Fruit fly (Drosophila melanogaster) whole organism, embryonic: ENCODE measurements around the gene CG12106.
A peak's percentile ranks its signal among the peaks of the same experiment; 100 is the strongest.

Source experiments
- Antp ChIP-seq: fragments of 200-800 bp; sonication (Bioruptor generic); optimal IDR thresholded peaks from 3 replicates; lab custom pipeline; 2016; ENCODE audit warnings: missing biosample characterization, missing genetic modification characterization
- Atf6 ChIP-seq: fragments of 200-800 bp; sonication (Bioruptor generic); IDR thresholded peaks from 2 replicates; pipeline ENCODE4 v1.3.6; 2022; ENCODE audit warnings: missing biosample characterization, missing genetic modification characterization
- BEAF-32 ChIP-seq: fragments of 200-800 bp; sonication (Bioruptor generic); optimal IDR thresholded peaks from 3 replicates; lab custom pipeline; 2017; ENCODE audit warnings: missing biosample characterization, missing genetic modification characterization, mild to moderate bottlenecking, moderate library complexity, missing genetic modification reagents
- Bgb ChIP-seq: fragments of 200-800 bp; sonication (Bioruptor generic); IDR thresholded peaks from 2 replicates; pipeline ENCODE4 v1.3.6; 2022; ENCODE audit warnings: missing biosample characterization, missing genetic modification characterization; ENCODE audit not compliant: partially characterized antibody
- CG14710 ChIP-seq: fragments of 200-800 bp; sonication (Bioruptor generic); optimal IDR thresholded peaks from 3 replicates; lab custom pipeline; 2019; ENCODE audit warnings: missing biosample characterization, mild to moderate bottlenecking, missing genetic modification characterization, moderate library complexity
- CG14965 ChIP-seq: fragments of 200-800 bp; sonication (Bioruptor generic); optimal IDR thresholded peaks from 2 replicates; lab custom pipeline; 2016; ENCODE audit warnings: missing biosample characterization, missing genetic modification characterization, borderline replicate concordance
- CG17385 ChIP-seq: fragments of 200-800 bp; sonication (Bioruptor generic); optimal IDR thresholded peaks from 3 replicates; lab custom pipeline; 2018; ENCODE audit warnings: missing biosample characterization, mild to moderate bottlenecking, missing genetic modification characterization
- CG17568 ChIP-seq: fragments of 200-800 bp; sonication (Bioruptor generic); optimal IDR thresholded peaks from 2 replicates; lab custom pipeline; 2018; ENCODE audit warnings: missing biosample characterization, mild to moderate bottlenecking, missing genetic modification characterization, moderate library complexity
- CG18764 ChIP-seq: fragments of 200-800 bp; sonication (Bioruptor generic); optimal IDR thresholded peaks from 3 replicates; lab custom pipeline; 2016; ENCODE audit warnings: missing biosample characterization, missing genetic modification characterization
- CG2116 ChIP-seq: fragments of 200-800 bp; sonication (Bioruptor generic); optimal IDR thresholded peaks from 3 replicates; lab custom pipeline; 2018; ENCODE audit warnings: missing biosample characterization, mild to moderate bottlenecking, missing genetic modification characterization
- CG32767 ChIP-seq: fragments of 200-800 bp; sonication (Bioruptor generic); IDR thresholded peaks from 2 replicates; pipeline ENCODE4 v1.3.6; 2022; ENCODE audit warnings: missing biosample characterization, missing genetic modification characterization
- CG4282 ChIP-seq: fragments of 200-800 bp; sonication (Bioruptor generic); optimal IDR thresholded peaks from 2 replicates; lab custom pipeline; 2016; ENCODE audit warnings: missing biosample characterization, missing genetic modification characterization
- CG43689 ChIP-seq: fragments of 200-800 bp; sonication (Bioruptor generic); IDR thresholded peaks from 2 replicates; pipeline ENCODE4 v1.3.6; 2022; ENCODE audit warnings: missing biosample characterization, missing genetic modification characterization
- CG8281 ChIP-seq: fragments of 200-800 bp; sonication (Bioruptor generic); optimal IDR thresholded peaks from 2 replicates; lab custom pipeline; 2018; ENCODE audit warnings: missing biosample characterization, mild to moderate bottlenecking, missing genetic modification characterization, moderate library complexity
- CG8478 ChIP-seq: fragments of >200 bp; optimal IDR thresholded peaks from 2 replicates; lab custom pipeline; 2018
- CG9437 ChIP-seq: fragments of 200-800 bp; sonication (Bioruptor generic); optimal IDR thresholded peaks from 2 replicates; lab custom pipeline; 2018; ENCODE audit warnings: missing biosample characterization, mild to moderate bottlenecking, missing genetic modification characterization
- CHES-1-like ChIP-seq: fragments of 200-800 bp; sonication (Bioruptor generic); optimal IDR thresholded peaks from 2 replicates; lab custom pipeline; 2016; ENCODE audit warnings: missing biosample characterization, missing genetic modification characterization
- Dll ChIP-seq: fragments of 200-800 bp; sonication (Bioruptor generic); IDR thresholded peaks from 4 replicates; pipeline ENCODE4 v1.3.6; 2022; ENCODE audit warnings: missing biosample characterization, missing genetic modification characterization; ENCODE audit not compliant: partially characterized antibody
- Dp ChIP-seq: fragments of 200-800 bp; sonication (Bioruptor generic); optimal IDR thresholded peaks from 2 replicates; lab custom pipeline; 2018; ENCODE audit warnings: missing biosample characterization, mild to moderate bottlenecking, missing genetic modification characterization, moderate library complexity
- Dref ChIP-seq: fragments of 200-800 bp; sonication (Bioruptor generic); IDR thresholded peaks from 2 replicates; pipeline ENCODE4 v1.3.6; 2022; ENCODE audit warnings: missing biosample characterization, missing genetic modification characterization
- Drgx ChIP-seq: fragments of 200-800 bp; sonication (Bioruptor generic); IDR thresholded peaks from 2 replicates; pipeline ENCODE4 v1.3.6; 2022; ENCODE audit warnings: missing biosample characterization, missing genetic modification characterization
- E2f2 ChIP-seq: fragments of 200-800 bp; sonication (Bioruptor generic); IDR thresholded peaks from 2 replicates; pipeline ENCODE4 v1.3.6; 2022; ENCODE audit warnings: missing biosample characterization, missing genetic modification characterization
- HLH4C ChIP-seq: fragments of 200-800 bp; sonication (Bioruptor generic); IDR thresholded peaks from 3 replicates; pipeline ENCODE4 v1.3.6; 2022; ENCODE audit warnings: missing biosample characterization, missing genetic modification characterization; ENCODE audit not compliant: partially characterized antibody
- MBD-R2 ChIP-seq: fragments of 200-800 bp; sonication (Bioruptor generic); IDR thresholded peaks from 2 replicates; pipeline ENCODE4 v1.3.6; 2022; ENCODE audit warnings: missing biosample characterization, missing genetic modification characterization
- MESR4 ChIP-seq: fragments of 200-800 bp; sonication (Bioruptor generic); optimal IDR thresholded peaks from 2 replicates; lab custom pipeline; 2018; ENCODE audit warnings: missing biosample characterization, mild to moderate bottlenecking, missing genetic modification characterization, moderate library complexity
- Myb ChIP-seq: fragments of 200-800 bp; sonication (Bioruptor generic); optimal IDR thresholded peaks from 2 replicates; lab custom pipeline; 2016; ENCODE audit warnings: missing biosample characterization, missing genetic modification characterization
- NFAT ChIP-seq: fragments of 200-800 bp; sonication (Bioruptor generic); IDR thresholded peaks from 2 replicates; pipeline ENCODE4 v1.3.6; 2022; ENCODE audit warnings: missing biosample characterization, missing genetic modification characterization
- NK7.1 ChIP-seq: fragments of 200-800 bp; sonication (Bioruptor generic); optimal IDR thresholded peaks from 3 replicates; lab custom pipeline; 2016; ENCODE audit warnings: missing biosample characterization, missing genetic modification characterization
- Ptx1 ChIP-seq: fragments of 200-800 bp; sonication (Bioruptor generic); IDR thresholded peaks from 2 replicates; pipeline ENCODE4 v1.3.6; 2022; ENCODE audit warnings: missing biosample characterization, missing genetic modification characterization
- Sin3A ChIP-seq: fragments of >200 bp; optimal IDR thresholded peaks from 2 replicates; lab custom pipeline; 2018
- Trl ChIP-seq, 3 experiments: fragments of >200 bp in 2 of 3; fragments of 200-800 bp in 1 of 3; sonication (Bioruptor generic) in 1 of 3; optimal IDR thresholded peaks; 2 replicates in 1 of 3; 3 replicates in 2 of 3; lab custom pipeline; 2016 to 2017; ENCODE audit warnings: missing biosample characterization in 1 of 3, missing genetic modification characterization in 1 of 3
- Xbp1 ChIP-seq: fragments of 200-800 bp; sonication (Bioruptor generic); optimal IDR thresholded peaks from 3 replicates; lab custom pipeline; 2016; ENCODE audit warnings: missing biosample characterization, mild to moderate bottlenecking, missing genetic modification characterization
- amos ChIP-seq: fragments of 200-800 bp; sonication (Bioruptor generic); IDR thresholded peaks from 2 replicates; pipeline ENCODE4 v1.3.6; 2022; ENCODE audit warnings: missing biosample characterization, missing genetic modification characterization; ENCODE audit not compliant: partially characterized antibody
- bigmax ChIP-seq: fragments of 200-800 bp; sonication (Bioruptor generic); optimal IDR thresholded peaks from 2 replicates; lab custom pipeline; 2018; ENCODE audit warnings: missing biosample characterization, mild to moderate bottlenecking, missing genetic modification characterization
- chm ChIP-seq: fragments of 200-800 bp; sonication (Bioruptor generic); IDR thresholded peaks from 2 replicates; pipeline ENCODE4 v1.3.6; 2022; ENCODE audit warnings: missing biosample characterization, missing genetic modification characterization
- dati ChIP-seq: fragments of 200-800 bp; sonication (Bioruptor generic); IDR thresholded peaks from 2 replicates; pipeline ENCODE4 v1.3.6; 2022; ENCODE audit warnings: missing biosample characterization, missing genetic modification characterization
- dimm ChIP-seq: fragments of 200-800 bp; sonication (Bioruptor generic); IDR thresholded peaks from 2 replicates; pipeline ENCODE4 v1.3.6; 2022; ENCODE audit warnings: missing biosample characterization, missing genetic modification characterization
- en ChIP-seq: fragments of 200-800 bp; sonication (Bioruptor generic); optimal IDR thresholded peaks from 2 replicates; lab custom pipeline; 2016; ENCODE audit warnings: missing biosample characterization, missing genetic modification characterization
- hbn ChIP-seq: fragments of 200-800 bp; sonication (Bioruptor generic); IDR thresholded peaks from 2 replicates; pipeline ENCODE4 v1.3.6; 2022; ENCODE audit warnings: missing biosample characterization, missing genetic modification characterization; ENCODE audit not compliant: partially characterized antibody
- mld ChIP-seq: fragments of 200-800 bp; sonication (Bioruptor generic); IDR thresholded peaks from 3 replicates; pipeline ENCODE4 v1.3.6; 2022; ENCODE audit warnings: missing biosample characterization, missing genetic modification characterization; ENCODE audit not compliant: partially characterized antibody
- nerfin-2 ChIP-seq: fragments of 200-800 bp; sonication (Bioruptor generic); IDR thresholded peaks from 2 replicates; pipeline ENCODE4 v1.3.6; 2022; ENCODE audit warnings: missing biosample characterization, missing genetic modification characterization; ENCODE audit not compliant: partially characterized antibody
- pzg ChIP-seq: fragments of 200-800 bp; sonication (Bioruptor generic); optimal IDR thresholded peaks from 3 replicates; lab custom pipeline; 2018; ENCODE audit warnings: missing biosample characterization, mild to moderate bottlenecking, missing genetic modification characterization, moderate library complexity
- sd ChIP-seq: fragments of 200-800 bp; sonication (Bioruptor generic); optimal IDR thresholded peaks from 3 replicates; lab custom pipeline; 2018; ENCODE audit warnings: missing biosample characterization, mild to moderate bottlenecking, missing genetic modification characterization, moderate library complexity
- stwl ChIP-seq: fragments of 200-800 bp; sonication (Bioruptor generic); optimal IDR thresholded peaks from 3 replicates; lab custom pipeline; 2018; ENCODE audit warnings: missing biosample characterization, mild to moderate bottlenecking, missing genetic modification characterization, moderate library complexity
- tna ChIP-seq: fragments of 200-800 bp; sonication (Bioruptor generic); IDR thresholded peaks from 2 replicates; pipeline ENCODE4 v1.3.6; 2022; ENCODE audit warnings: missing biosample characterization, missing genetic modification characterization; ENCODE audit not compliant: partially characterized antibody
- trem ChIP-seq: fragments of 200-800 bp; optimal IDR thresholded peaks from 3 replicates; lab custom pipeline; 2019; ENCODE audit warnings: missing biosample characterization, mild to moderate bottlenecking, missing genetic modification characterization, moderate library complexity
- unpg ChIP-seq: fragments of 200-800 bp; sonication (Bioruptor generic); optimal IDR thresholded peaks from 3 replicates; lab custom pipeline; 2018; ENCODE audit warnings: missing biosample characterization, mild to moderate bottlenecking, missing genetic modification characterization, moderate library complexity
- vnd ChIP-seq: fragments of 200-800 bp; sonication (Bioruptor generic); IDR thresholded peaks from 3 replicates; pipeline ENCODE4 v1.3.6; 2022; ENCODE audit warnings: missing biosample characterization, missing genetic modification characterization; ENCODE audit not compliant: partially characterized antibody

CG12106 gene

dm6 chrX:9156388-9156823 lies 37.3 kb upstream of the CG12106 start, which contains the start of gene His3.3B (continued):
- peak; percentile 55 for TF ChIP-seq trem (tag; lab: Kevin White, UChicago)
- no peak for TF ChIP-seq Drgx (GFP tag; lab: Robert Waterston, UW)
- no peak for TF ChIP-seq CG8281 (tag; lab: Kevin White, UChicago)
- TF ChIP-seq Atf6 (GFP tag; lab: Robert Waterston, UW): no peak
- TF ChIP-seq CG17385: peak; percentile 17
- TF ChIP-seq chm (GFP tag; lab: Robert Waterston, UW): peak; percentile 51
- no peak for TF ChIP-seq Antp (GFP tag; lab: Kevin White, UChicago)
- no peak for TF ChIP-seq CHES-1-like
- no peak for TF ChIP-seq dati (GFP tag; lab: Robert Waterston, UW)
- TF ChIP-seq CG8478 (lab: Kevin White, UChicago): no peak
- TF ChIP-seq CG14710: peak; percentile 42
- no peak for TF ChIP-seq CG14965 (GFP tag; lab: Kevin White, UChicago)
- peak; percentile 28; the same call in 1 of the 3 replicates for TF ChIP-seq mld (GFP tag; lab: Robert Waterston, UW)
- peak; percentile 33 for TF ChIP-seq CG4282 (GFP tag; lab: Kevin White, UChicago)
- TF ChIP-seq CG32767 (GFP tag; lab: Robert Waterston, UW): peak; percentile 35; the same call in 1 of the 2 replicates
- TF ChIP-seq Myb: no peak
- no peak for TF ChIP-seq CG18764 (GFP tag; lab: Kevin White, UChicago)
- TF ChIP-seq dimm (GFP tag; lab: Robert Waterston, UW): no peak
- no peak for TF ChIP-seq en (GFP tag; lab: Kevin White, UChicago)
- no peak for TF ChIP-seq nerfin-2 (GFP tag; lab: Robert Waterston, UW)
- TF ChIP-seq Trl (optimal IDR thresholded peaks at IDR 0.05; lab: Kevin White, UChicago): no peak
- peak; percentile 5 for TF ChIP-seq Trl (GFP tag; optimal IDR thresholded peaks at IDR 0.05; lab: Kevin White, UChicago)
- 0 out of 3 replicates have a peak, but pooled peaks have one; percentile 36 for TF ChIP-seq HLH4C (GFP tag; lab: Robert Waterston, UW)
- TF ChIP-seq CG9437: no peak
- TF ChIP-seq, all 482 proteins: peak for 108

dm6 chrX:9158366-9158765 lies 35.3 kb upstream of the CG12106 start, which contains the start of the genes Ost48 and Dlip1:
Ost48 (minus strand) TSS chrX:9158515.
Dlip1 (plus strand) TSS chrX:9158622.
- TF ChIP-seq Ptx1 (GFP tag; lab: Robert Waterston, UW): no peak
- peak; percentile 24 for TF ChIP-seq Sin3A (lab: Kevin White, UChicago)
- TF ChIP-seq CG17568: peak; percentile 49
- peak; percentile 28 for TF ChIP-seq MESR4 (GFP tag; lab: Kevin White, UChicago)
- no peak for TF ChIP-seq CG43689 (GFP tag; lab: Robert Waterston, UW)
- TF ChIP-seq E2f2 (GFP tag; lab: Robert Waterston, UW): peak; percentile 65
- TF ChIP-seq hbn (GFP tag; lab: Robert Waterston, UW): peak; percentile 46
- 0 out of 3 replicates have a peak, but pooled peaks have one; percentile 30 for TF ChIP-seq vnd (GFP tag; lab: Robert Waterston, UW)
- peak; percentile 58; the same call in 2 of the 4 replicates for TF ChIP-seq Dll (GFP tag; lab: Robert Waterston, UW)
- peak; percentile 67 for TF ChIP-seq Dref (GFP tag; lab: Robert Waterston, UW)
- TF ChIP-seq stwl (tag; lab: Kevin White, UChicago): peak; percentile 54
- TF ChIP-seq CG14710: peak; percentile 12
- peak; percentile 51 for TF ChIP-seq Dp (GFP tag; lab: Kevin White, UChicago)
- peak; percentile 43; the same call in 1 of the 2 replicates for TF ChIP-seq amos (GFP tag; lab: Robert Waterston, UW)
- TF ChIP-seq sd: peak; percentile 34
- peak; percentile 71 for TF ChIP-seq bigmax (GFP tag; lab: Kevin White, UChicago)
- TF ChIP-seq Xbp1 (GFP tag; lab: Kevin White, UChicago): peak; percentile 28
- TF ChIP-seq MBD-R2: peak; percentile 7; the same call in 1 of the 2 replicates
- TF ChIP-seq unpg (GFP tag; lab: Kevin White, UChicago): no peak
- TF ChIP-seq HLH4C (GFP tag; lab: Robert Waterston, UW): peak; percentile 39; the same call in 1 of the 3 replicates
- TF ChIP-seq Bgb: 0 out of 2 replicates have a peak, but pooled peaks have one; percentile 15
- TF ChIP-seq tna (GFP tag; lab: Robert Waterston, UW): no peak
- peak; percentile 61 for TF ChIP-seq BEAF-32
- no peak for TF ChIP-seq Trl (optimal IDR thresholded peaks at IDR 0.05; lab: Kevin White, UChicago)
- TF ChIP-seq Trl (GFP tag; optimal IDR thresholded peaks at IDR 0.05; lab: Kevin White, UChicago): no peak
- TF ChIP-seq CG2116: peak; percentile 40
- no peak for TF ChIP-seq NK7.1 (GFP tag; lab: Kevin White, UChicago)
- TF ChIP-seq pzg (GFP tag; lab: Kevin White, UChicago): peak; percentile 43
- TF ChIP-seq NFAT: no peak
